Worm (Caenorhabditis elegans) whole organism, young adult: ENCODE data around the gene bre-5.

Experiments
- F39B2.1 ChIP-seq: fragments of 200-800 bp; sonication (Bioruptor generic); IDR thresholded peaks from 2 replicates; pipeline ENCODE4 v1.3.6; 2022; ENCODE audit warnings: missing genetic modification reagents, missing genetic modification characterization, missing compliant biosample characterization
- dpff-1 ChIP-seq: sonication (generic microtip); optimal IDR thresholded peaks from 2 replicates; lab custom pipeline; 2017; ENCODE audit warnings: mild to moderate bottlenecking, missing genetic modification characterization, missing compliant biosample characterization

- no peak for TF ChIP-seq dpff-1
- TF ChIP-seq F39B2.1 (GFP tag; lab: Robert Waterston, UW), result no peak
Observed at ce11 chrIV:12010377-12010776, 40.6 kb downstream of the bre-5 start.
